Worm (Caenorhabditis elegans) whole organism, mixed stage, embryonic: Measurements from ENCODE around the gene C34B4.2.
A peak's percentile ranks its signal among the peaks of the same experiment; 100 is the strongest.

Source experiments
- blmp-1 ChIP-seq: fragments of 150-350 bp; optimal IDR thresholded peaks from 2 replicates; lab custom pipeline; 2014; ENCODE audit warnings: missing biosample characterization, missing genetic modification characterization
- ceh-39 ChIP-seq: fragments of 150-350 bp; optimal IDR thresholded peaks from 2 replicates; lab custom pipeline; 2014; ENCODE audit warnings: missing biosample characterization, missing genetic modification characterization
- flh-1 ChIP-seq: fragments of 200-800 bp; sonication (Bioruptor generic); optimal IDR thresholded peaks from 2 replicates; lab custom pipeline; 2018; ENCODE audit warnings: mild to moderate bottlenecking, missing genetic modification characterization, moderate library complexity, missing compliant biosample characterization
- hlh-1 ChIP-seq: fragments of 150-350 bp; optimal IDR thresholded peaks from 2 replicates; lab custom pipeline; 2014; ENCODE audit warnings: missing biosample characterization, missing genetic modification reagents, missing genetic modification characterization
- lin-13 ChIP-seq: fragments of 150-350 bp; optimal IDR thresholded peaks from 2 replicates; lab custom pipeline; 2014; ENCODE audit warnings: missing biosample characterization, missing genetic modification characterization
- nhr-12 ChIP-seq: fragments of 150-350 bp; optimal IDR thresholded peaks from 2 replicates; lab custom pipeline; 2014; ENCODE audit warnings: missing biosample characterization, missing genetic modification characterization
- nhr-28 ChIP-seq: fragments of 150-350 bp; optimal IDR thresholded peaks from 2 replicates; lab custom pipeline; 2014; ENCODE audit warnings: missing biosample characterization, missing genetic modification characterization
- snpc-4 ChIP-seq: fragments of 150-350 bp; optimal IDR thresholded peaks from 2 replicates; lab custom pipeline; 2014; ENCODE audit warnings: missing biosample characterization, missing genetic modification characterization
- unc-120 ChIP-seq: sonication (generic microtip); optimal IDR thresholded peaks from 2 replicates; lab custom pipeline; 2017; ENCODE audit warnings: missing genetic modification characterization, missing compliant biosample characterization; ENCODE audit not compliant: poor library complexity, severe bottlenecking
- unc-62 ChIP-seq: fragments of 150-350 bp; optimal IDR thresholded peaks from 2 replicates; lab custom pipeline; 2014; ENCODE audit warnings: missing biosample characterization, missing genetic modification reagents, missing genetic modification characterization

- TF ChIP-seq blmp-1 (no peak), nhr-28 (tag; lab: Kevin White, UChicago) (no peak), ceh-39 (tag; lab: Kevin White, UChicago) (no peak), unc-62 (GFP tag; lab: Kevin White, UChicago) (peak; percentile 93), lin-13 (no peak), unc-120 (peak; percentile 99), hlh-1 (tag; lab: Kevin White, UChicago) (peak; percentile 52), nhr-12 (tag; lab: Kevin White, UChicago) (no peak), snpc-4 (tag; lab: Kevin White, UChicago) (no peak), flh-1 (GFP tag; lab: Kevin White, UChicago) (no peak)
Observed at ce11 chrV:13085917-13086552, 3.2 kb downstream of the C34B4.2 start.
